Fruit fly (Drosophila melanogaster) whole organism, wandering third instar larva: ENCODE data around the gene CG32066.

Experiments used
- Abd-B ChIP-seq: fragments of >200 bp; optimal IDR thresholded peaks from 2 replicates; lab custom pipeline; 2017; ENCODE audit warnings: missing biosample characterization, missing genetic modification characterization
- CG32264 ChIP-seq: fragments of 200-800 bp; sonication (Bioruptor generic); optimal IDR thresholded peaks from 2 replicates; lab custom pipeline; 2016; ENCODE audit warnings: missing biosample characterization, missing genetic modification characterization
- CG9705 ChIP-seq: fragments of 200-800 bp; sonication (Bioruptor generic); optimal IDR thresholded peaks from 2 replicates; lab custom pipeline; 2018; ENCODE audit warnings: missing biosample characterization, mild to moderate bottlenecking, missing genetic modification characterization
- Dfd ChIP-seq: fragments of >200 bp; optimal IDR thresholded peaks from 2 replicates; lab custom pipeline; 2017; ENCODE audit warnings: missing biosample characterization, missing genetic modification characterization
- Dif ChIP-seq: fragments of 200-275, 200-300 bp; sonication (Bioruptor generic); optimal IDR thresholded peaks from 2 replicates; lab custom pipeline; 2018; ENCODE audit warnings: missing biosample characterization, missing genetic modification characterization; ENCODE audit not compliant: partially characterized antibody
- GATAd ChIP-seq: sonication (Bioruptor generic); optimal IDR thresholded peaks from 2 replicates; lab custom pipeline; 2016; ENCODE audit warnings: missing biosample characterization, missing genetic modification characterization
- HLH106 ChIP-seq: fragments of 200-800 bp; optimal IDR thresholded peaks from 3 replicates; lab custom pipeline; 2019; ENCODE audit warnings: missing biosample characterization, mild to moderate bottlenecking, missing genetic modification characterization, moderate library complexity
- Hnf4 ChIP-seq: fragments of 200-800 bp; sonication (Bioruptor generic); optimal IDR thresholded peaks from 2 replicates; lab custom pipeline; 2016; ENCODE audit warnings: missing biosample characterization, mild to moderate bottlenecking, missing genetic modification characterization
- Hr78 ChIP-seq: fragments of >200 bp; optimal IDR thresholded peaks from 2 replicates; lab custom pipeline; 2017; ENCODE audit warnings: missing biosample characterization, missing genetic modification characterization
- Hr83 ChIP-seq: fragments of 200-300 bp; sonication (Bioruptor generic); optimal IDR thresholded peaks from 2 replicates; lab custom pipeline; 2016; ENCODE audit warnings: missing biosample characterization, mild to moderate bottlenecking, missing genetic modification characterization, moderate library complexity; ENCODE audit not compliant: poor library complexity, severe bottlenecking
- Jra ChIP-seq: sonication (Bioruptor generic); optimal IDR thresholded peaks from 2 replicates; lab custom pipeline; 2016; ENCODE audit warnings: missing biosample characterization, missing genetic modification characterization
- Mio ChIP-seq: sonication (Bioruptor generic); optimal IDR thresholded peaks from 2 replicates; lab custom pipeline; 2016; ENCODE audit warnings: missing biosample characterization, missing genetic modification characterization
- Myc ChIP-seq: fragments of >200 bp; optimal IDR thresholded peaks from 2 replicates; lab custom pipeline; 2017
- N ChIP-seq: fragments of >200 bp; optimal IDR thresholded peaks from 2 replicates; lab custom pipeline; 2018; ENCODE audit warnings: missing biosample characterization, missing external identifiers, missing genetic modification characterization
- Rel ChIP-seq, 2 experiments: fragments of 200-800 bp; sonication (Bioruptor generic) in 1 of 2; optimal IDR thresholded peaks; 2 replicates in 1 of 2; 3 replicates in 1 of 2; lab custom pipeline; 2016 to 2019; ENCODE audit warnings: mild to moderate bottlenecking in 2 of 2, missing biosample characterization in 2 of 2, missing genetic modification characterization in 2 of 2, moderate library complexity in 1 of 2
- Sp1 ChIP-seq: fragments of 200-800 bp; sonication (Bioruptor generic); optimal IDR thresholded peaks from 3 replicates; lab custom pipeline; 2019; ENCODE audit warnings: missing biosample characterization, mild to moderate bottlenecking, missing genetic modification characterization, moderate library complexity
- Vsx2 ChIP-seq: fragments of 200-300, 225-300 bp; sonication (Bioruptor generic); optimal IDR thresholded peaks from 2 replicates; lab custom pipeline; 2018; ENCODE audit warnings: missing biosample characterization, missing genetic modification characterization; ENCODE audit not compliant: partially characterized antibody
- br ChIP-seq: fragments of 200-800 bp; sonication (Bioruptor generic); optimal IDR thresholded peaks from 2 replicates; lab custom pipeline; 2016; ENCODE audit warnings: missing biosample characterization, missing genetic modification characterization
- brk ChIP-seq: fragments of 200-800 bp; sonication (Bioruptor generic); optimal IDR thresholded peaks from 2 replicates; lab custom pipeline; 2016; ENCODE audit warnings: missing biosample characterization, mild to moderate bottlenecking, missing genetic modification characterization
- dmrt93B ChIP-seq: fragments of 200-800 bp; sonication (Bioruptor generic); optimal IDR thresholded peaks from 2 replicates; lab custom pipeline; 2018; ENCODE audit warnings: missing biosample characterization, mild to moderate bottlenecking, missing genetic modification characterization
- dsf ChIP-seq: sonication (Bioruptor generic); optimal IDR thresholded peaks from 2 replicates; lab custom pipeline; 2016; ENCODE audit warnings: missing biosample characterization, missing genetic modification characterization, borderline replicate concordance
- ey ChIP-seq: fragments of 200-800 bp; sonication (Bioruptor generic); optimal IDR thresholded peaks from 2 replicates; lab custom pipeline; 2016; ENCODE audit warnings: missing biosample characterization, missing genetic modification characterization
- foxo ChIP-seq, 2 experiments: fragments of 200-800 bp; sonication (Bioruptor generic); optimal IDR thresholded peaks; 2 replicates in 1 of 2; 3 replicates in 1 of 2; lab custom pipeline; 2016 to 2017; ENCODE audit warnings: missing biosample characterization in 2 of 2, missing genetic modification characterization in 2 of 2
- fru ChIP-seq: fragments of 200-800 bp; sonication (Bioruptor generic); optimal IDR thresholded peaks from 3 replicates; lab custom pipeline; 2016; ENCODE audit warnings: missing biosample characterization, mild to moderate bottlenecking, missing genetic modification characterization
- h ChIP-seq: fragments of 200-800 bp; sonication (Bioruptor generic); optimal IDR thresholded peaks from 3 replicates; lab custom pipeline; 2016; ENCODE audit warnings: missing biosample characterization, mild to moderate bottlenecking, missing genetic modification characterization
- psq ChIP-seq: fragments of 200-800 bp; sonication (Bioruptor generic); optimal IDR thresholded peaks from 3 replicates; lab custom pipeline; 2017; ENCODE audit warnings: missing biosample characterization, mild to moderate bottlenecking, missing genetic modification characterization, moderate library complexity
- rgr ChIP-seq: fragments of 200-800 bp; sonication (Bioruptor generic); optimal IDR thresholded peaks from 3 replicates; lab custom pipeline; 2016; ENCODE audit warnings: missing biosample characterization, mild to moderate bottlenecking, missing genetic modification characterization
- sage ChIP-seq: fragments of 200-800 bp; sonication (Bioruptor generic); optimal IDR thresholded peaks from 2 replicates; lab custom pipeline; 2016; ENCODE audit warnings: missing biosample characterization, mild to moderate bottlenecking, missing genetic modification characterization
- sv ChIP-seq: fragments of 200-800 bp; sonication (Bioruptor generic); optimal IDR thresholded peaks from 3 replicates; lab custom pipeline; 2016; ENCODE audit warnings: missing biosample characterization, missing genetic modification characterization
- usp ChIP-seq: fragments of >200 bp; optimal IDR thresholded peaks from 2 replicates; lab custom pipeline; 2017; ENCODE audit warnings: missing biosample characterization, missing genetic modification characterization
- woc ChIP-seq: sonication (Bioruptor generic); optimal IDR thresholded peaks from 2 replicates; lab custom pipeline; 2016; ENCODE audit warnings: missing biosample characterization, mild to moderate bottlenecking, missing genetic modification characterization

CG32066 gene

dm6 chr3L:10692459-10693217, 31.8 kb upstream of the CG32066 start, which contains the start of gene CG33493:
TSS of gene CG33493 (minus strand) at chr3L:10693167.
- TF ChIP-seq Rel (GFP tag; optimal IDR thresholded peaks at IDR 0.05; lab: Kevin White, UChicago): no peak
- TF ChIP-seq Rel (tag; optimal IDR thresholded peaks at IDR 0.05; lab: Kevin White, UChicago): peak; percentile 9
- no peak for TF ChIP-seq brk (GFP tag; lab: Kevin White, UChicago)

- TF ChIP-seq Rel (GFP tag; optimal IDR thresholded peaks at IDR 0.05; lab: Kevin White, UChicago): no peak
- TF ChIP-seq Rel (tag; optimal IDR thresholded peaks at IDR 0.05; lab: Kevin White, UChicago): peak; percentile 11
- no peak for TF ChIP-seq h (GFP tag; lab: Kevin White, UChicago)
- TF ChIP-seq CG9705 (GFP tag; lab: Kevin White, UChicago): no peak
- TF ChIP-seq woc (GFP tag; lab: Kevin White, UChicago): peak; percentile 8
These were observed 30.1 kb upstream of the CG32066 start, which contains the start of gene CG11811 for dm6 chr3L:10690904-10691408. TSS of gene CG11811 (plus strand) at chr3L:10691024.

dm6 chr3L:10686625-10687024, 25.8 kb upstream of the CG32066 start:
- TF ChIP-seq psq (GFP tag; lab: Kevin White, UChicago) (no peak), Hr83 (no peak), ey (GFP tag; lab: Kevin White, UChicago) (no peak), dsf (GFP tag; lab: Kevin White, UChicago) (no peak), br (no peak), Sp1 (no peak), foxo (GFP tag; optimal IDR thresholded peaks at IDR 0.05; lab: Kevin White, UChicago) (no peak), Vsx2 (GFP tag; lab: Kevin White, UChicago) (no peak), N (GFP tag; lab: Kevin White, UChicago) (no peak), CG9705 (GFP tag; lab: Kevin White, UChicago) (no peak), Mio (GFP tag; lab: Kevin White, UChicago) (no peak), Hr78 (no peak), sage (GFP tag; lab: Kevin White, UChicago) (no peak), CG32264 (GFP tag; lab: Kevin White, UChicago) (no peak), Dif (GFP tag; lab: Kevin White, UChicago) (no peak), h (GFP tag; lab: Kevin White, UChicago) (no peak), fru (no peak)

- TF ChIP-seq Myc (lab: Kevin White, UChicago) (no peak), GATAd (GFP tag; lab: Kevin White, UChicago) (no peak), dmrt93B (GFP tag; lab: Kevin White, UChicago) (no peak), br (no peak), usp (GFP tag; lab: Kevin White, UChicago) (no peak), dsf (GFP tag; lab: Kevin White, UChicago) (no peak), HLH106 (tag; lab: Kevin White, UChicago) (no peak), Dfd (no peak), N (GFP tag; lab: Kevin White, UChicago) (no peak), sv (GFP tag; lab: Kevin White, UChicago) (no peak), sage (GFP tag; lab: Kevin White, UChicago) (no peak), brk (GFP tag; lab: Kevin White, UChicago) (no peak), Abd-B (GFP tag; lab: Kevin White, UChicago) (no peak), Rel (GFP tag; optimal IDR thresholded peaks at IDR 0.05; lab: Kevin White, UChicago) (no peak), Rel (tag; optimal IDR thresholded peaks at IDR 0.05; lab: Kevin White, UChicago) (no peak), Hnf4 (GFP tag; lab: Kevin White, UChicago) (no peak), rgr (GFP tag; lab: Kevin White, UChicago) (no peak), Jra (no peak)
These were observed 23.7 kb upstream of the CG32066 start for dm6 chr3L:10684492-10684891.
